Worm (Caenorhabditis elegans): ENCODE measurements around the gene spr-3.

The spr-3 gene

ce11 chrX:4503259-4503658 is 10.6 kb upstream of the spr-3 start:
- TF ChIP-seq unc-62 (GFP tag; optimal IDR thresholded peaks at IDR 0.05) = no peak

DNA sequence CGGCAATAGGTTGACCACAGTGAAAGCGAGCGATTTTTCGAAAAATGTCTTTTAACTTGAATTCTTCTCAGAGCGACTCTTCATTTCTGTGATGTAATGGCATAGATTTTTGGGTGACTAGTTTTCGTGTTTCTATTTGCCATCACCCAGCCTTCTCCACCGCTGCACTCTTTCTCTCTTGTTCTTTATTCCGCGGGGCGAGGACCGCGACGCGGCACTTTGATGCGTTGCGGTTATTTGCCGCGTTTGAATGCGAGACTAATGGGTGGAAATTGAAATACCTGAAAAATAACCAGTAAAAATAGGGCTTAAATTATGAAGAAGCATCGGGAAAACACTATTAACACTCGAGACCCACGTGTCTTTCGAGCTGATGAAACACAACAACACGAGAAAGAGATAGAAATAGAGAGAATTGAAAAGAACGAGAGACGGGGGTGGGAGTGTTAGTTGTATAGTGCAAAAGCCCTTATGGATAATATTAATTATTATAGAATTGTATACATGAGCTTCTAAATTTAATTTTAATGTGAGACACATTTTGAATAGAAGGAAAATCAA is 9.7 kb upstream of the spr-3 start, which contains the start of gene dgk-2:
Gene dgk-2 (minus strand): TSS at position 281 of the 561 bp plus-strand sequence.
- no peak for TF ChIP-seq unc-62 (GFP tag; optimal IDR thresholded peaks at IDR 0.05)

DNA sequence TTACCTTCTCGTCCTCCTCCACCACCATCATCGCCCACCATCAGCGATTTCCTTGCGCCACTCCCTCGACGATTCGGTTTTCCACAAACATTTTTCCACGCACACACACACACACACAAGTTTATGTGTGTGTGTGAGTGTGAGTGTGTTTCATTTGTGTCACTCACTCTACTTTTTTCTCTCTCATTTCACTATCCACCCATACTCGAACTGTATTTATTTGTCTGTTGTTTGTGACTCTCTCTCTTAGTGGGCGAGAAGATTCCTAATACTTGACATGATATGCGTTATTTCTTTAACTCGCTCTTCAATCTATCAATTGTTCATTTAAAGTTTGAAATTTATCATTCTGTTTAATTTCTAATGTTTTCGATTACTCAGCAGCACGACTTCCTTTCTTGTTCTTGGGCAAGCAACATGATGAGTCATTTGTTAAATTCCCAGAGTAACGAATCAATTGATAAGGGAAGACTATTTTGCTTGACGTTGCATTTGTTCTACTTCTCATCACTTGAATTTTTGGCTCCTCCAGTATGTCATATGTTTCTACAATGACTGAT is 6.7 kb upstream of the spr-3 start:
- no peak for TF ChIP-seq unc-62 (GFP tag; optimal IDR thresholded peaks at IDR 0.05)

ce11 chrX:4508209-4508608 is 5.7 kb upstream of the spr-3 start, which contains the start of gene rhi-1:
Gene rhi-1, plus strand, starts transcription at chrX:4508509.
- no peak for TF ChIP-seq unc-62 (GFP tag; optimal IDR thresholded peaks at IDR 0.05)

DNA sequence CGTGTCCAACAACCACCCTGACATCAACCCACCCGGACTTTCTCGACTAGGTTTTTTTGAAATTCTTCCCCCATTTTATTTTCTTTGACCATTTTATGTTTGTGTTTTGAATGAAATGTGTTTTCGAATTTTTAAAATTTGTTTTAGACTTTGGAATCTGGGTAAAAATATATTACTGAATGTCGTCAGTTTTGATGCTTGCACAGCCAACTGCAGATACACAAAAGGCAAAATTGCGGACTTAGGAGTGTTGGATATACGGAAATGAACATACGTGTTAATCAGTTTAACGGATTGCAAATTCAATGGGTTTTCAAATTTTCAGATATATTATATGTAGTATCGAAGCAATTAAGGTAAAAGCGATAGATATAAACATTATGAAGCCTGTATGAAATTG is 2.9 kb downstream of the spr-3 start:
- no peak for TF ChIP-seq unc-62 (GFP tag; optimal IDR thresholded peaks at IDR 0.05)

DNA sequence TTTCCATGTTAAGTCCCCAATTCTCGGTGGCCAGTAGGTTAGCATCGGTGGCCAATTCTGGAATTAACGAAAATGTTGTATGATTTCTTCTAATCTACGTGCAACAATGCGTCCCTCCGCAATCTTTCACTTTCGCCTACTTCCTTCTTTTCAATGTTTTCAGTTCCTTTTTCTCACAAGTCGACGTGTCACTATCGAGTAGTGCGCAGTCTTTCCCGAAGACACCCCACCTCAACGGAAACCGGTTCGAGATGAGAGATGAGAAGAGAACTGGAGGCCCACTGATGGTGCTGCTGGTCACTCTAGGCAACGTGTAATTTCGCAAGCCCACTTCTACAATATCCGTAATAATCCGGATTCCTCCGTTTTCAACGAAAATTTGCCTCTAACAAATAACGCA is 6.1 kb downstream of the spr-3 start:
- no peak for TF ChIP-seq unc-62 (GFP tag; optimal IDR thresholded peaks at IDR 0.05)

DNA sequence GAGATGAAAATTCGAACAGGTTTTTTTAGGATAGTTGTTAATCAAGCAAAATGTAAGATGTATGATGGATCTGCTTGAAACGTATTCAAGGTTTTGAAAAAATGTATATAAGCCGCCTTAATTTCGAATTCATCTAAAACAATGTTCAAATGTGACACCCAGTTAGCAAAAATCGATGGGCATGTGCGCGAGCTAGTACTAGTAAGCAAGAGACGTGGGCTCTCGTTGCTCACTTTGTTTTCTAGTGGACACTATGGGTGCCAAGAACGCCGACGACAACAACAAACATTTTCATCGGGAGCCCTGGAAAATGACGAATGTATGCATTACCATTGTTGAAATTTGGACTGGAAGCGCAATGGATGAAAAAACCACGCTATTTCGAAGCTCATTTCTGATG is 7.3 kb downstream of the spr-3 start:
- TF ChIP-seq unc-62 (GFP tag; optimal IDR thresholded peaks at IDR 0.05) = no peak

- no peak for TF ChIP-seq unc-62 (GFP tag; optimal IDR thresholded peaks at IDR 0.05)
Observed at ce11 chrX:4521837-4522816, 8.2 kb downstream of the spr-3 start, which contains the start of gene C07A12.7. Gene C07A12.7, minus strand, starts transcription at chrX:4522144.

DNA sequence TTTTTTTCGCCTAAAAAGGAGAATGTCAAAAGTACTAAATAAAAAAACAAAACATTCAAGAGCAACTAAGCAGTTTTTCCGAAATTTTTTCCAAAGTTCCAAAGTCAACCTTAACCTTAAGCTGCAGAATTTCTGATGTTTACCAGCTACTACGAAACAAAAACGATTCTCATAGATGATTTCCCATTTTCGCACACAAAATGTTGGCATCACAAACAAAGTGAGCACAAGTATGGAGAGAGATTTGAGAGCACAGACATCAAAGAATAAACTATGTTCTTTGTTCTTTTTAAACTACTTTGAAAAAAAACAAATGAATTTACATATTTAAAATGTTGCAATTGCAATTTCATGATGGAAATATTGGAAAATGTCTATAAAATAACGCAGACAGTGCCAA is 9.4 kb downstream of the spr-3 start:
- TF ChIP-seq unc-62 (GFP tag; optimal IDR thresholded peaks at IDR 0.05) = no peak

DNA sequence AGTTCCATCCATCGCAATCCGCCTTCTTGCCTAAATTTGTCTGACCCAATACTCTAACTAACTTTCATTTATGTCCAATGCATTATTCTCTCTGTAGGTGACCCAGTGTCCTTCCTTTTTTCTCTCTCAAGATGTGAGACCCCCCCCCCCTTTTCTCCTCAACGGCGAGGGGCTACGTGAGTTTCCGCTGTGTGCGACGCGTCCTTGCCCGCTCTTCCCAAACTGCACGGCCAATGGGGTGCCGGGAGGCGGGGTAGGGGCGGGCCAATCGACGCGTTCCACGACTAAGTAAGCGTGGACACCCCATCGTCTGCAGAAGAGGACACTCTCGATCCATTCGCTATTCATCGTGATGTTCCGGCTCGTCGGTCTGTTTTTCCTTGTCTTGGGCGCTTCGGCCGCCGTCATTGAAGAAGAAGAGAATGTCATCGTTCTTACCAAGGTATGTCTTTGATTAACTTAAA is 10.0 kb downstream of the spr-3 start, which contains the start of gene pdi-2:
Gene pdi-2 (plus strand): TSS at position 269 of the 464 bp plus-strand sequence.
- no peak for TF ChIP-seq unc-62 (GFP tag; optimal IDR thresholded peaks at IDR 0.05)

DNA sequence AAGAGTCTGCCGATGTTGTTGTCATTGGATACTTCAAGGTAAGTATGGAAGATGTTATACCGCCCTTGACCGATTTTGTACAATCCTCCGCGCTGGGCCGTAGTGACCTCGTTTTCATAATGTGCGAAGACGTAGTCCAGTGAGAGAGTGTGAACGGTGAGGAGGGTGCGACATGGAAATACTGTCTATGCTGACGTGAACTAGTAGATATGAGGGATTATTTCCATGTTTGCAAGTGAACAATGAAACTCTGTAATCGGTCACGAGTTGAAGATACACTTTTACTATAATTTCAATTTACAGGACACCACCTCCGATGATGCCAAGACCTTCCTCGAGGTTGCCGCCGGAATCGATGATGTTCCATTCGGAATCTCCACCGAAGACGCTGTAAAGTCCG is 11.0 kb downstream of the spr-3 start:
- TF ChIP-seq unc-62 (GFP tag; optimal IDR thresholded peaks at IDR 0.05) = no peak

DNA sequence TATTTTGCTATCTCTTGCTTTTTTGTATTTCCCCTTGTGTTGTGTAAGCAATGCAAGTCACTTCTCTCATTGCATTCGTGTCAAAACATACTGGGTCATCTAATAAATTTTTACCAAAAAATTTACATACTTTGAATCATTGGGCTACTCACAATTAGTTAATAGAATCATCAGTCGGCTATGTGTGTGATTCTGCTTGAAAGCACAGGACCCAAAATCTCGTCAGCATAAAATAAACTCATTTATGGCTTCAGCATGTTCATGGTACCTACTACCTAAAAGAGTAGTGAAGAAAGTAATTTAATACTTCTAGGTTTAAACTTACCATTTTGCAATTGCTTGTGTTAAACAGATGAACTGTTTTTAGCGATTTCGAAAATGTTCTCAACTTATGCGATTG is 12.5 kb downstream of the spr-3 start:
- TF ChIP-seq unc-62 (GFP tag; optimal IDR thresholded peaks at IDR 0.05) = no peak

DNA sequence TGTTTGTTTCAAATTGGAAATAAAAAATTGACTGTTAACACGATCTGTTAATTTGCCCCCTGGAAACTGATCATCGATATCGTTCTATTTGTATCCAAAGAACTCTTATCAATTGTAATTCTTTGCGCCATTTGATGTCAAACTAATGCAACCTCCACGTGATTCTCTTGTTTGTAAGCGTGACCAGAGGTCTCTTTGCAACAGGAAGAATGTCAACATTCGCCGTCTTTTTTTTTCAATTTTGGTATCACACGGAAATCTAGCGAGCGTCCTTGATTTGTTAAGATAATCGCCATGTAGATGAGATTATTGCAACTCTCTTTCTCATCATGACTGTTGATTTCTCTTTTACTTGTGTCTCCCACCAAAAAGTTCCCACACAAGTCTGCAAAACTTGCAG is 15.0 kb downstream of the spr-3 start:
- no peak for TF ChIP-seq unc-62 (GFP tag; optimal IDR thresholded peaks at IDR 0.05)

DNA sequence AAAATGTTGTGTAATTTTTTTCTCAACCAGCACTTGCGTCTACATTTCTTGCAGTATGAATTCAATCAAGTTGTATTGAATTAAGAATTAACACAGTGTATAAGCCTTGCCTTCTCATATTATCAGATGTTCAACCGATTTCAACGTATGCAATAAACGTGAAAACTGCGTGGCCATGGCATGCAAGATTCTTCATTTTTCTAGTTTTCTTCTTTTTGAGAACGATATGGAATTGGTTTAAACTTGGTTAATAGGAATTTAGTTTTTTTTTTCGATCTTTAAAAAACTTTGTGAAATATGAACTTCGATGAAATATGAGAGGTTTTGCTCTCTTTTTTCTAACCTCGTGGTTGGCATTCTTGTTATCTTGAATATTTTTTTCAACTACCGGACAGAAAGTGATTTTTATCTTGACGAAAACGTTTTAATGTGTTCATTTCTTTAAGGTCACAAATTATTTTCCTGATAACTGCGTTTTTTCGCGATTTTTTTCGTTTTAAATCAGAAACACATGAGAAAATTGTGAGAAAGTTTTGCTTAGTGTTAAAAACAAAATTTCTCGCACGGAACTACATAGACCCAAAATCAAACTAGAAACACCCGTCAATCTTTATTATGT is 16.6 kb downstream of the spr-3 start:
- TF ChIP-seq unc-62 (GFP tag; optimal IDR thresholded peaks at IDR 0.05) = no peak

ce11 chrX:4532160-4532741 is 18.4 kb downstream of the spr-3 start, which contains the start of gene nhr-35:
Gene nhr-35, plus strand, starts transcription at chrX:4532691.
- TF ChIP-seq unc-62 (GFP tag; optimal IDR thresholded peaks at IDR 0.05) = no peak

DNA sequence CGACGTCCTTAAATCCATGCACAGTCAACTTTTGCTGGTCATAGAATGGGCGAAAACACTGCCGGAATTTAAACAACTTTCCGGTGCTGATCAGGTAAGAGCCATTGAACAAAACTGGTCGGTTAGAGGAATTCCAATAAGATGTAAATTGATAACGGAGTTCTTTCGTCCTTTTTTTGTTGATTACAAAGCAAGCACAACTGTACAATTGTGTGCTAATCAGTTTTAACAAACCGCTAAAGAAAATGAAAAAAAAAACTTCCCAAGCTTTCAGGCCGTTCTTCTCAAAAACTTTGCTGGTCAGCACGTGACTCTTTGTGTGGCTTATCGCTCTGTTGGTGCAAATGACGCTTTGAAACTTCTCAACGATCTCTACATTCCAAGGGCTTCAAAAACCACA is 20.2 kb downstream of the spr-3 start:
- no peak for TF ChIP-seq unc-62 (GFP tag; optimal IDR thresholded peaks at IDR 0.05)
